Fruit fly (Drosophila melanogaster): ENCODE measurements around the gene eIF4E3.

The eIF4E3 gene

dm6 chr3L:8180464-8181137 lies 48.4 kb upstream of the eIF4E3 start, which contains the start of the genes mthl7 and Uxs (continued):
- TF ChIP-seq crol (GFP tag; IDR thresholded peaks at IDR 0.05) (no peak), CG2875 (GFP tag; optimal IDR thresholded peaks at IDR 0.05) (no peak), CG17359 (tag; optimal IDR thresholded peaks at IDR 0.05) (no peak), CG7839 (tag; optimal IDR thresholded peaks at IDR 0.05) (no peak), CoRest (tag; optimal IDR thresholded peaks at IDR 0.05) (no peak), CG18619 (GFP tag; optimal IDR thresholded peaks at IDR 0.05) (no peak), Optix (GFP tag; IDR thresholded peaks at IDR 0.05) (no peak), cwo (GFP tag; optimal IDR thresholded peaks at IDR 0.05) (no peak), CG5180 (GFP tag; optimal IDR thresholded peaks at IDR 0.05) (no peak), Xbp1 (GFP tag; optimal IDR thresholded peaks at IDR 0.05) (no peak), ro (GFP tag; IDR thresholded peaks at IDR 0.05) (no peak), caup (GFP tag; optimal IDR thresholded peaks at IDR 0.05; ENCODE audit: severe bottlenecking) (no peak), tll (GFP tag; optimal IDR thresholded peaks at IDR 0.05) (no peak), Jarid2 (GFP tag; optimal IDR thresholded peaks at IDR 0.05) (no peak), CG15479 (GFP tag; optimal IDR thresholded peaks at IDR 0.05) (no peak), CG3838 (GFP tag; optimal IDR thresholded peaks at IDR 0.05) (no peak), cas (GFP tag; IDR thresholded peaks at IDR 0.05) (no peak), HHEX (GFP tag; optimal IDR thresholded peaks at IDR 0.05) (no peak), lab (GFP tag; optimal IDR thresholded peaks at IDR 0.05) (no peak), croc (GFP tag; conservative IDR thresholded peaks at IDR 0.05) (no peak), dan (GFP tag; IDR thresholded peaks at IDR 0.05) (no peak), gem (tag; optimal IDR thresholded peaks at IDR 0.05) (no peak), CG34422 (GFP tag; IDR thresholded peaks at IDR 0.05) (no peak), mld (GFP tag; IDR thresholded peaks at IDR 0.05; ENCODE audit: partially characterized antibody) (no peak), Neu2 (GFP tag; optimal IDR thresholded peaks at IDR 0.05; ENCODE audit: borderline replicate concordance) (no peak), CG12219 (GFP tag; optimal IDR thresholded peaks at IDR 0.05) (no peak), lbe (GFP tag; optimal IDR thresholded peaks at IDR 0.05) (no peak), salm (tag; optimal IDR thresholded peaks at IDR 0.05) (no peak), Doc3 (GFP tag; IDR thresholded peaks at IDR 0.05; ENCODE audit: partially characterized antibody) (0 out of 3 replicates have a peak, but pooled peaks have one; percentile 46), CG8290 (GFP tag; optimal IDR thresholded peaks at IDR 0.05) (no peak), CG8290 (tag; optimal IDR thresholded peaks at IDR 0.05) (peak in 1 of 2 experiments; percentile 24), Scr (GFP tag; IDR thresholded peaks at IDR 0.05; ENCODE audit: partially characterized antibody) (peak; percentile 50), CG2116 (GFP tag; optimal IDR thresholded peaks at IDR 0.05) (peak; percentile 25), CG5245 (GFP tag; optimal IDR thresholded peaks at IDR 0.05) (no peak), insv (GFP tag; optimal IDR thresholded peaks at IDR 0.05) (no peak), CG12391 (tag; optimal IDR thresholded peaks at IDR 0.05) (no peak), fd102C (GFP tag; optimal IDR thresholded peaks at IDR 0.05) (no peak), NfI (GFP tag; optimal IDR thresholded peaks at IDR 0.05) (no peak), NC2β (GFP tag; optimal IDR thresholded peaks at IDR 0.05) (no peak), fd96Cb (tag; optimal IDR thresholded peaks at IDR 0.05) (no peak), CG9609 (GFP tag; optimal IDR thresholded peaks at IDR 0.05) (no peak), bab2 (GFP tag; optimal IDR thresholded peaks at IDR 0.05) (no peak), CG11247 (GFP tag; IDR thresholded peaks at IDR 0.05) (no peak), Mad (GFP tag; optimal IDR thresholded peaks at IDR 0.05) (no peak)
